Fruit fly (Drosophila melanogaster) whole organism: ENCODE results near the gene CG3984.

Source experiments
- CG8478 ChIP-seq: fragments of >200 bp; optimal IDR thresholded peaks from 2 replicates; lab custom pipeline; 2018; ENCODE audit warnings: inconsistent platforms
- Dll ChIP-seq: fragments of >200 bp; optimal IDR thresholded peaks from 2 replicates; lab custom pipeline; 2017
- EcR ChIP-seq, 2 experiments: fragments of >200 bp; optimal IDR thresholded peaks; 2 replicates each; lab custom pipeline; 2017; ENCODE audit warnings: missing biosample characterization in 2 of 2, missing genetic modification characterization in 2 of 2, missing genetic modification reagents in 2 of 2
- pan ChIP-seq: fragments of >200 bp; optimal IDR thresholded peaks from 2 replicates; lab custom pipeline; 2017
- psq ChIP-seq: fragments of >200 bp; optimal IDR thresholded peaks from 2 replicates; lab custom pipeline; 2017
- usp ChIP-seq: fragments of >200 bp; optimal IDR thresholded peaks from 2 replicates; lab custom pipeline; 2017; ENCODE audit warnings: missing biosample characterization, missing genetic modification characterization, mixed read lengths

Gene CG3984

dm6 chr3R:15136846-15137245 is at the start of gene CG3984, which contains the start of gene CG6912:
TSS of gene CG3984 (plus strand) at chr3R:15137148.
TSS of gene CG6912 (minus strand) at chr3R:15137004.
- TF ChIP-seq psq (no peak), usp (no peak), pan (lab: Kevin White, UChicago) (no peak), CG8478 (no peak), EcR (GFP tag; optimal IDR thresholded peaks at IDR 0.05; lab: Kevin White, UChicago) (no peak), Dll (no peak)

dm6 chr3R:15087606-15088193 is 49.2 kb upstream of the CG3984 start:
- TF ChIP-seq CG8478 (no peak), Dll (no peak)

dm6 chr3R:15088258-15088657 is 48.7 kb upstream of the CG3984 start:
- TF ChIP-seq psq (no peak), EcR (GFP tag; optimal IDR thresholded peaks at IDR 0.05; lab: Kevin White, UChicago) (no peak), Dll (no peak), pan (lab: Kevin White, UChicago) (no peak), CG8478 (no peak), usp (no peak)

- TF ChIP-seq pan (lab: Kevin White, UChicago) (no peak), psq (no peak), CG8478 (no peak), usp (no peak), EcR (GFP tag; optimal IDR thresholded peaks at IDR 0.05; lab: Kevin White, UChicago) (no peak), Dll (no peak)
Measured at dm6 chr3R:15089250-15089921, 47.6 kb upstream of the CG3984 start.

- no peak for TF ChIP-seq pan (lab: Kevin White, UChicago)
- TF ChIP-seq Dll: no peak
- no peak for TF ChIP-seq CG8478
- no peak for TF ChIP-seq EcR (GFP tag; optimal IDR thresholded peaks at IDR 0.05; lab: Kevin White, UChicago)
- TF ChIP-seq psq: no peak
- no peak for TF ChIP-seq usp
Measured at dm6 chr3R:15089922-15090261, 47.1 kb upstream of the CG3984 start.

dm6 chr3R:15091680-15092343 is 45.1 kb upstream of the CG3984 start:
- TF ChIP-seq usp: no peak
- TF ChIP-seq EcR (GFP tag; optimal IDR thresholded peaks at IDR 0.05; lab: Kevin White, UChicago): no peak
- TF ChIP-seq CG8478: no peak
- TF ChIP-seq psq: no peak
- no peak for TF ChIP-seq pan (lab: Kevin White, UChicago)
- TF ChIP-seq Dll: no peak

dm6 chr3R:15092351-15092750 is 44.6 kb upstream of the CG3984 start:
- TF ChIP-seq CG8478 (no peak), usp (no peak), EcR (GFP tag; optimal IDR thresholded peaks at IDR 0.05; lab: Kevin White, UChicago) (no peak), Dll (no peak), psq (no peak), pan (lab: Kevin White, UChicago) (no peak)

- no peak for TF ChIP-seq Dll
- TF ChIP-seq EcR (GFP tag; optimal IDR thresholded peaks at IDR 0.05; lab: Kevin White, UChicago): no peak
- no peak for TF ChIP-seq CG8478
- no peak for TF ChIP-seq pan (lab: Kevin White, UChicago)
- no peak for TF ChIP-seq psq
- no peak for TF ChIP-seq usp
Measured at dm6 chr3R:15092784-15093183, 44.2 kb upstream of the CG3984 start.

dm6 chr3R:15094218-15094928 is 42.6 kb upstream of the CG3984 start:
- TF ChIP-seq Dll (no peak), CG8478 (no peak), usp (no peak), psq (no peak), EcR (GFP tag; optimal IDR thresholded peaks at IDR 0.05; lab: Kevin White, UChicago) (no peak)

- no peak for TF ChIP-seq pan (lab: Kevin White, UChicago)
- no peak for TF ChIP-seq EcR (GFP tag; optimal IDR thresholded peaks at IDR 0.05; lab: Kevin White, UChicago)
- no peak for TF ChIP-seq usp
- no peak for TF ChIP-seq CG8478
- no peak for TF ChIP-seq Dll
- TF ChIP-seq psq: no peak
Measured at dm6 chr3R:15094929-15095236, 42.1 kb upstream of the CG3984 start.

- TF ChIP-seq pan (lab: Kevin White, UChicago) (no peak), CG8478 (no peak), Dll (no peak), EcR (GFP tag; optimal IDR thresholded peaks at IDR 0.05; lab: Kevin White, UChicago) (no peak), usp (no peak), psq (no peak)
Measured at dm6 chr3R:15095550-15096031, 41.4 kb upstream of the CG3984 start, which contains the start of gene CG6966. TSS of gene CG6966 (minus strand) at chr3R:15095631.

- no peak for TF ChIP-seq usp
- TF ChIP-seq Dll: no peak
Measured at dm6 chr3R:15110135-15110534, 26.8 kb upstream of the CG3984 start.

dm6 chr3R:15112232-15112631 is 24.7 kb upstream of the CG3984 start:
- TF ChIP-seq usp: no peak
- TF ChIP-seq pan (lab: Kevin White, UChicago): no peak
- no peak for TF ChIP-seq psq
